Worm (Caenorhabditis elegans) whole organism, L3 larva: ENCODE measurements around the gene F22B3.10.

Source experiments
- R02D3.7 ChIP-seq: fragments of 150-350 bp; optimal IDR thresholded peaks from 2 replicates; lab custom pipeline; 2014; ENCODE audit warnings: missing biosample characterization, missing genetic modification characterization
- ZK546.5 ChIP-seq: sonication (generic microtip); optimal IDR thresholded peaks from 2 replicates; lab custom pipeline; 2017; ENCODE audit warnings: missing biosample characterization, missing genetic modification characterization
- aly-2 ChIP-seq: fragments of 150-350 bp; optimal IDR thresholded peaks from 2 replicates; lab custom pipeline; 2014; ENCODE audit warnings: missing biosample characterization, missing genetic modification characterization
- ceh-16 ChIP-seq: sonication (generic microtip); optimal IDR thresholded peaks from 2 replicates; lab custom pipeline; 2017; ENCODE audit warnings: missing biosample characterization, missing genetic modification characterization
- ceh-28 ChIP-seq: fragments of 150-350 bp; optimal IDR thresholded peaks from 2 replicates; lab custom pipeline; 2014; ENCODE audit warnings: missing biosample characterization, missing genetic modification reagents, missing genetic modification characterization
- ceh-82 ChIP-seq: fragments of 150-350 bp; optimal IDR thresholded peaks from 2 replicates; lab custom pipeline; 2014; ENCODE audit warnings: missing biosample characterization, missing genetic modification characterization
- ceh-9 ChIP-seq: sonication (generic microtip); optimal IDR thresholded peaks from 2 replicates; lab custom pipeline; 2018; ENCODE audit warnings: missing biosample characterization, missing genetic modification characterization
- daf-12 ChIP-seq: fragments of 150-350 bp; optimal IDR thresholded peaks from 2 replicates; lab custom pipeline; 2014; ENCODE audit warnings: missing biosample characterization, missing genetic modification reagents, missing genetic modification characterization
- egl-27 ChIP-seq: sonication (generic microtip); optimal IDR thresholded peaks from 4 replicates; lab custom pipeline; 2017; ENCODE audit warnings: missing biosample characterization, missing genetic modification reagents, missing genetic modification characterization
- egl-5 ChIP-seq: fragments of 150-350 bp; optimal IDR thresholded peaks from 2 replicates; lab custom pipeline; 2017; ENCODE audit warnings: missing biosample characterization, missing genetic modification reagents, missing genetic modification characterization, inconsistent platforms
- elt-1 ChIP-seq: fragments of 150-350 bp; optimal IDR thresholded peaks from 2 replicates; lab custom pipeline; 2014; ENCODE audit warnings: missing biosample characterization, missing genetic modification characterization
- elt-2 ChIP-seq: sonication (generic microtip); optimal IDR thresholded peaks from 2 replicates; lab custom pipeline; 2016; ENCODE audit warnings: missing genetic modification reagents, mild to moderate bottlenecking, missing genetic modification characterization, missing compliant biosample characterization
- elt-3 ChIP-seq, 3 experiments: fragments of 150-350 bp in 1 of 3; sonication (generic microtip) in 2 of 3; optimal IDR thresholded peaks; 2 replicates in 2 of 3; 4 replicates in 1 of 3; lab custom pipeline; 2014 to 2017; ENCODE audit warnings: missing biosample characterization in 3 of 3, missing genetic modification characterization in 3 of 3
- eor-1 ChIP-seq, 2 experiments: fragments of 150-350 bp; optimal IDR thresholded peaks; 2 replicates each; lab custom pipeline; 2014 to 2018; ENCODE audit warnings: missing biosample characterization in 2 of 2, missing genetic modification characterization in 2 of 2
- fkh-2 ChIP-seq: fragments of 150-350 bp; optimal IDR thresholded peaks from 2 replicates; lab custom pipeline; 2014; ENCODE audit warnings: missing biosample characterization, missing genetic modification reagents, missing genetic modification characterization
- fos-1 ChIP-seq: fragments of 150-350 bp; optimal IDR thresholded peaks from 2 replicates; lab custom pipeline; 2014; ENCODE audit warnings: missing biosample characterization, missing genetic modification characterization
- hmg-11 ChIP-seq: sonication (generic microtip); optimal IDR thresholded peaks from 2 replicates; lab custom pipeline; 2016; ENCODE audit warnings: missing genetic modification characterization, missing compliant biosample characterization
- jun-1 ChIP-seq: fragments of 150-350 bp; optimal IDR thresholded peaks from 2 replicates; lab custom pipeline; 2014; ENCODE audit warnings: missing biosample characterization, missing genetic modification reagents, missing genetic modification characterization
- lin-15B ChIP-seq: fragments of 150-350 bp; optimal IDR thresholded peaks from 2 replicates; lab custom pipeline; 2014; ENCODE audit warnings: missing biosample characterization, missing genetic modification characterization
- lin-39 ChIP-seq: fragments of 150-350 bp; optimal IDR thresholded peaks from 2 replicates; lab custom pipeline; 2018; ENCODE audit warnings: missing biosample characterization, missing genetic modification reagents, missing genetic modification characterization
- lsy-12 ChIP-seq: sonication (generic microtip); optimal IDR thresholded peaks from 2 replicates; lab custom pipeline; 2016; ENCODE audit warnings: mild to moderate bottlenecking, missing genetic modification characterization, missing compliant biosample characterization
- mdl-1 ChIP-seq: fragments of 150-350 bp; optimal IDR thresholded peaks from 2 replicates; lab custom pipeline; 2014; ENCODE audit warnings: missing biosample characterization, missing genetic modification characterization
- mml-1 ChIP-seq: fragments of 150-350 bp; sonication (generic microtip); optimal IDR thresholded peaks from 3 replicates; lab custom pipeline; 2014; ENCODE audit warnings: missing biosample characterization, missing genetic modification characterization
- nfya-1 ChIP-seq: sonication (generic microtip); optimal IDR thresholded peaks from 2 replicates; lab custom pipeline; 2017; ENCODE audit warnings: missing genetic modification characterization, mild to moderate bottlenecking, missing compliant biosample characterization, antibody characterized with exemption, moderate library complexity; ENCODE audit not compliant: insufficient read depth
- nhr-23 ChIP-seq: fragments of 150-350 bp; optimal IDR thresholded peaks from 2 replicates; lab custom pipeline; 2014; ENCODE audit warnings: missing biosample characterization, missing genetic modification reagents, missing genetic modification characterization
- nhr-237 ChIP-seq: fragments of 150-350 bp; optimal IDR thresholded peaks from 2 replicates; lab custom pipeline; 2014; ENCODE audit warnings: missing biosample characterization, missing genetic modification characterization
- nhr-28 ChIP-seq: fragments of 150-350 bp; optimal IDR thresholded peaks from 2 replicates; lab custom pipeline; 2014; ENCODE audit warnings: missing biosample characterization, missing genetic modification characterization
- nhr-43 ChIP-seq: sonication (generic microtip); optimal IDR thresholded peaks from 2 replicates; lab custom pipeline; 2016; ENCODE audit warnings: mild to moderate bottlenecking, missing genetic modification characterization, missing compliant biosample characterization; ENCODE audit not compliant: poor library complexity, severe bottlenecking
- nhr-67 ChIP-seq: fragments of 150-350 bp; optimal IDR thresholded peaks from 2 replicates; lab custom pipeline; 2014; ENCODE audit warnings: missing biosample characterization, missing genetic modification characterization
- nhr-77 ChIP-seq: fragments of 150-350 bp; optimal IDR thresholded peaks from 2 replicates; lab custom pipeline; 2014; ENCODE audit warnings: missing biosample characterization, missing genetic modification characterization
- sea-2 ChIP-seq: fragments of 150-350 bp; sonication (generic microtip); optimal IDR thresholded peaks from 4 replicates; lab custom pipeline; 2014; ENCODE audit warnings: missing biosample characterization, missing genetic modification reagents, missing genetic modification characterization
- skn-1 ChIP-seq: fragments of 150-350 bp; optimal IDR thresholded peaks from 2 replicates; lab custom pipeline; 2014; ENCODE audit warnings: missing biosample characterization, missing genetic modification characterization
- unc-39 ChIP-seq: sonication (generic microtip); optimal IDR thresholded peaks from 4 replicates; lab custom pipeline; 2017; ENCODE audit warnings: missing biosample characterization, missing genetic modification characterization
- ztf-11 ChIP-seq: fragments of 150-350 bp; optimal IDR thresholded peaks from 2 replicates; lab custom pipeline; 2014; ENCODE audit warnings: missing biosample characterization, missing genetic modification characterization

The F22B3.10 gene

DNA sequence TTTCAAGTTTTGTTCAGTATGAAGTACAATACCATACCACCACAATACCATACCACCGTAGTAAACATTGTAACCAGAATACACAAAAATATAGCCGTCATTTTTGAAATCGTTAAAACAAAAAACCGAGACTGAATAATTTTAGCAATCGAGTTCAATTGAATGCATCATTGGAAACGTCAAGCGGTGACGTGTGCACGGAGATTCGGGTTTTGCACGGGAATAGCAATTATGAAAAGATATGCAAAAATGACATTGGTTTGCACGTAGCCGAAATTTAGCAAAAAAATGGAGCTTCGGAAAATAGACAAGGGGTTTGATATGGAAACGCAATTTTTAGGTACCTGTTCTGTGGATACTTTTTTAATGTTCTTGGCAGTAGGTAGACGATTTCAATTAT lies at the start of gene F22B3.10:
Gene F22B3.10 (minus strand): TSS at position 101 of the 400 bp plus-strand sequence.
- no peak for TF ChIP-seq ZK546.5
- no peak for TF ChIP-seq lsy-12 (tag; lab: Kevin White, UChicago)
- no peak for TF ChIP-seq mdl-1
- TF ChIP-seq eor-1 (tag; optimal IDR thresholded peaks at IDR 0.05; lab: Kevin White, UChicago): no peak
- no peak for TF ChIP-seq nhr-67 (tag; lab: Kevin White, UChicago)
- no peak for TF ChIP-seq ztf-11 (tag; lab: Kevin White, UChicago)
- no peak for TF ChIP-seq daf-12 (tag; lab: Kevin White, UChicago)
- no peak for TF ChIP-seq elt-3 (tag; optimal IDR thresholded peaks at IDR 0.05; lab: Kevin White, UChicago)
- no peak for TF ChIP-seq elt-2 (tag; lab: Kevin White, UChicago)
- TF ChIP-seq aly-2 (tag; lab: Kevin White, UChicago): no peak
- no peak for TF ChIP-seq ceh-28 (tag; lab: Kevin White, UChicago)
- no peak for TF ChIP-seq jun-1 (tag; lab: Kevin White, UChicago)
- no peak for TF ChIP-seq nfya-1
- TF ChIP-seq unc-39: no peak

DNA sequence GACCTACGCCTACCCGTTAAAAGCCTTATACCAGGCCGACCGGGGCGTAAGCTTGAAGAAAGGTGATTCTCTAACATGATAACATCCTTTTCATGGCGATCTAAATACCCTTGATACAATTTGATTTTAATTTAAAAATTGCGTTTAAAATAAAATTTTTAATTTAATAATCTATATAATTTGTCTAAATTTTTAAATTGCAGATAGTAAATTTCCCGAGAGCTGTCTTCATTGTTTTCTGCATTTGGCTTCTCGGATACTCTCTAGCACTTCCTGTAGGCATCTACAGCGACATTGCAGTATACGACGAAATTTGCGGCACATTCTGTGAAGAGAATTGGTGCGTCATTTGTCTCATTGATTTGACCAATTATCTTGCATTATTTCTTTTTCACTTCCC lies 46.5 kb upstream of the F22B3.10 start:
- no peak for TF ChIP-seq skn-1
- TF ChIP-seq lin-39 (tag; lab: Kevin White, UChicago): peak; percentile 19
- no peak for TF ChIP-seq egl-5 (tag; lab: Kevin White, UChicago)
- no peak for TF ChIP-seq nhr-28 (tag; lab: Kevin White, UChicago)
- no peak for TF ChIP-seq mml-1

DNA sequence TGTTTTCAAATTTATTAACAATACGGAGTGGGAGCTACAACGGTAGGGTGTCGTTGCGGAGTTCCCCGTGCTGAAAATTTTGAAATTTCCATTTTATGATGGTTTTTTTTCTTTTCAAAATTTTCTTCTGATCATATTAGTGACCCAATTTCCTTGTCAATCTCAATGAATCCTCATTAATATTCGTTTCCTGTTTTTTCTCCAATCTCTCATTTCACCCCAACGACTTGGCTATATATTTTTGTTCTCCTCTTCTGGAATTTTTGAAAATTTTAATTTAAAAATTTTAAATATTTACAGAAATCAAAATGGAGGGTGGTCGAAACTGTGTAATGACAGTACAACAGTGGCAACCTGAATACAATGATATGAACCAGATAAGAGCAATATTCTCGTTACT lies 44.9 kb upstream of the F22B3.10 start, which contains the start of gene npr-3:
Gene npr-3 (plus strand): TSS at position 301 of the 400 bp plus-strand sequence.
- TF ChIP-seq ceh-28 (tag; lab: Kevin White, UChicago): no peak
- TF ChIP-seq mml-1: no peak
- TF ChIP-seq R02D3.7 (tag; lab: Kevin White, UChicago): no peak
- TF ChIP-seq nhr-28 (tag; lab: Kevin White, UChicago): no peak
- no peak for TF ChIP-seq nhr-43 (tag; lab: Kevin White, UChicago)
- TF ChIP-seq mdl-1: no peak
- no peak for TF ChIP-seq lsy-12 (tag; lab: Kevin White, UChicago)
- TF ChIP-seq fos-1: no peak
- TF ChIP-seq elt-1: no peak
- TF ChIP-seq, all 47 proteins: peak for 0

DNA sequence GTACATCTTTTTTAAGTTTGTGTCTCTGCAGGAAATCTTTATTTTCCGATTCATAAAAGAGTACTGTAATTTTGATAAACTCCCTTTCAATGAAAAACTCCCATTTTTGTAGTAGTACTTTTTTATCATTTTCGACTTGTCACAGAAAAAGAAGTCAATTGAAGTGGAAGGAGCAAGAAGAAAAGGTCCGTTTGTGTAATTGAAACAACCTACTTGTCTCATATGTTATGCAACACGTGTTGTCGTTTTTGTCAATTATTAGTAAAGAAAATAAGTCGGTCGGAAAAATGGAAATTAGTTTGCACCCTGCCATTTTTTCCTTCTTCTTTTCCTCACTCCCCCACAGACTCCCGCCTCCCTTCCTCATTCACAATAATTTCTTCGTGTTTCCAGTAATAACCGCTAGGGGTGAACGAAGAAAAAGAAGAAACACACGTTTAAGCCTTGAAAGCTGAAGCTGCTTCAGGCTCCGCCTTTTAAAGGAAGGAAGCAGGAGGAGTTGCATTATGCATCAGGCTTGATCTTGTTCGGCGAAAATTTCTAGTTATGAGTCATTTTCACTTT lies 44.0 kb upstream of the F22B3.10 start:
- TF ChIP-seq nfya-1 (peak; percentile 13), elt-3 (tag; optimal IDR thresholded peaks at IDR 0.05; lab: Kevin White, UChicago) (no peak)

DNA sequence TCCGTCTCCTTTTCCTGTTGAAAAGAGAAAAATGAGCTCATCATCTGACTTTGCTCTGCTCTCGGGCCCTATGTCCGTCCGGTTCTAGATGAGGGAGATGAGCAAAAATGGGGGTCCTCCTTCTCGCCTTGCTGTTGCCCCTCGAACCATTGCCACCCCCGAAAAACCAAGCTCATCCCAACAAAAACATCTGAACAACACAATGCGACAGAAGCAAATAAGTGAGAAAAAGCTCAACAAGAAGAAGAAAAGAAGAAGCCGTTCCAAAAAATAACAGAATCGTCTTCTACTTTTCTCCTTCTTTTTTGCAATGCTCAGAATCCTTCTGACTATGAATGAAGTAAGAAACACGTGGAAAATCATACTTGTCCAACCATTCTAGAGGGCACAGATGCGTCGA lies 41.0 kb upstream of the F22B3.10 start:
- no peak for TF ChIP-seq R02D3.7 (tag; lab: Kevin White, UChicago)
- no peak for TF ChIP-seq ceh-82 (tag; lab: Kevin White, UChicago)
- no peak for TF ChIP-seq nhr-43 (tag; lab: Kevin White, UChicago)
- TF ChIP-seq lin-39 (tag; lab: Kevin White, UChicago): no peak
- no peak for TF ChIP-seq nhr-237 (tag; lab: Kevin White, UChicago)
- TF ChIP-seq lsy-12 (tag; lab: Kevin White, UChicago): no peak
- no peak for TF ChIP-seq ceh-9 (tag; lab: Kevin White, UChicago)
- TF ChIP-seq ztf-11 (tag; lab: Kevin White, UChicago): no peak
- TF ChIP-seq fkh-2 (tag; lab: Kevin White, UChicago): no peak
- TF ChIP-seq nhr-23: no peak
- no peak for TF ChIP-seq hmg-11
- no peak for TF ChIP-seq aly-2 (tag; lab: Kevin White, UChicago)
- no peak for TF ChIP-seq sea-2 (GFP tag; lab: Kevin White, UChicago)
- TF ChIP-seq lin-15B (tag; lab: Kevin White, UChicago): no peak
- no peak for TF ChIP-seq egl-27 (tag; lab: Kevin White, UChicago)
- no peak for TF ChIP-seq ceh-16
- TF ChIP-seq eor-1 (tag; optimal IDR thresholded peaks at IDR 0.05; lab: Kevin White, UChicago): no peak
- TF ChIP-seq nfya-1: no peak
- TF ChIP-seq ZK546.5: no peak
- no peak for TF ChIP-seq nhr-77
